Comparison of ENCODE assay signal across 2 worm cellular contexts in the genomic region with DNA sequence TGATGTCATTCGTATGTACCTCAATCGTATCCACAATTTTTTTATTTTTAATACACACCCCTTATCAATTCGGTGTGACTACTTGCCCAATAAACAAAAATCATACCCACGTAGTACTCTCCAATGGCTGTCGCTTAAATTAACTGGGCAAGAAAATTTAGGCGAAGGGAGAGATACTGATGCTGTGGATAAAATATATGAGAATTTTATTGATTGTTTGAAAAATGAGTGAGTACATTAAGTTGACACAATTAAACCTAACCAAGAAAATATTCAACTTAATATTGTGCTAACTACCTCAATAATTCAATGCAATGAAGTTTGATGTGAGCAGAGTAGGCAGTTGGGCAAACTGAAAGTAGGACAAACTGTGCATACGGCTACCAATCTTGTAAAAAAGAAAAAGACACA.
A peak's percentile ranks its signal among the peaks of the same experiment; 100 is the strongest.
TF ChIP-seq lines count a peak whose summit lies in the region.

No protein-coding gene starts in this region.

TF ChIP-seq in whole organism, L1 larva, 84 proteins besides CTCF, POLR2A, EP300 and RAD21 (continued from another document):
- TF ChIP-seq Y116A8C.19 (tag; optimal IDR thresholded peaks at IDR 0.05; lab: Kevin White, UChicago; ENCODE audit: borderline replicate concordance) (peak; percentile 22), snu-23 (GFP tag; optimal IDR thresholded peaks at IDR 0.05; lab: Kevin White, UChicago) (peak; percentile 100), unc-98 (GFP tag; IDR thresholded peaks at IDR 0.05; lab: Robert Waterston, UW) (peak; percentile 91), sox-4 (tag; optimal IDR thresholded peaks at IDR 0.05; lab: Kevin White, UChicago) (peak; percentile 100), mep-1 (tag; optimal IDR thresholded peaks at IDR 0.05; lab: Kevin White, UChicago) (peak; percentile 100), fos-1 (tag; optimal IDR thresholded peaks at IDR 0.05; lab: Kevin White, UChicago) (peak; percentile 99), lin-14 (GFP tag; optimal IDR thresholded peaks at IDR 0.05; lab: Kevin White, UChicago) (peak; percentile 98), pqm-1 (tag; optimal IDR thresholded peaks at IDR 0.05; lab: Kevin White, UChicago) (peak; percentile 91), aha-1 (tag; optimal IDR thresholded peaks at IDR 0.05; lab: Kevin White, UChicago) (peak; percentile 85), sup-37 (GFP tag; optimal IDR thresholded peaks at IDR 0.05; lab: Kevin White, UChicago) (peak; percentile 94), ceh-90 (tag; optimal IDR thresholded peaks at IDR 0.05; lab: Kevin White, UChicago) (peak; percentile 48), snpc-4 (tag; optimal IDR thresholded peaks at IDR 0.05; lab: Kevin White, UChicago) (peak; percentile 93), unc-30 (tag; optimal IDR thresholded peaks at IDR 0.05; lab: Kevin White, UChicago) (peak; percentile 93), mab-9 (GFP tag; IDR thresholded peaks at IDR 0.05; lab: Robert Waterston, UW) (peak; percentile 97), F16B12.6 (tag; optimal IDR thresholded peaks at IDR 0.05; lab: Kevin White, UChicago) (peak; percentile 35), isw-1 (GFP tag; IDR thresholded peaks at IDR 0.05; lab: Robert Waterston, UW) (peak; percentile 92), egl-13 (tag; optimal IDR thresholded peaks at IDR 0.05; lab: Kevin White, UChicago) (peak; percentile 99), ceh-63 (GFP tag; optimal IDR thresholded peaks at IDR 0.05; lab: Kevin White, UChicago) (peak; percentile 44), nhr-71 (tag; optimal IDR thresholded peaks at IDR 0.05; lab: Kevin White, UChicago) (peak; percentile 99), elt-3 (tag; optimal IDR thresholded peaks at IDR 0.05; lab: Kevin White, UChicago) (peak in 5 of 6 experiments; percentile 44 to 100 (median 92)), unc-62 (GFP tag; optimal IDR thresholded peaks at IDR 0.05; lab: Kevin White, UChicago) (no peak), aly-2 (tag; optimal IDR thresholded peaks at IDR 0.05; lab: Kevin White, UChicago) (peak; percentile 99), C34B4.2 (tag; optimal IDR thresholded peaks at IDR 0.05; lab: Kevin White, UChicago) (peak; percentile 51), lin-35 (GFP tag; optimal IDR thresholded peaks at IDR 0.05; lab: Kevin White, UChicago) (peak; percentile 68 to 93), fkh-4 (tag; optimal IDR thresholded peaks at IDR 0.05; lab: Kevin White, UChicago; ENCODE audit: borderline replicate concordance) (peak; percentile 96), elt-2 (tag; optimal IDR thresholded peaks at IDR 0.05; lab: Kevin White, UChicago) (peak; percentile 96), pax-3 (tag; optimal IDR thresholded peaks at IDR 0.05; lab: Kevin White, UChicago) (peak; percentile 96), ama-1 (optimal IDR thresholded peaks at IDR 0.05; lab: Kevin White, UChicago) (no peak)

TF ChIP-seq in whole organism, young adult, 124 proteins besides CTCF, POLR2A, EP300 and RAD21 (continued from another document):
- TF ChIP-seq F22D6.2 (tag; optimal IDR thresholded peaks at IDR 0.05; lab: Kevin White, UChicago) (peak; percentile 96), F49E8.2 (tag; optimal IDR thresholded peaks at IDR 0.05; lab: Kevin White, UChicago; ENCODE audit: insufficient read depth) (no peak), Y67H2A.10 (GFP tag; conservative IDR thresholded peaks at IDR 0.05; lab: Robert Waterston, UW) (peak; percentile 36; the same call in 1 of the 2 replicates), T07F8.4 (tag; optimal IDR thresholded peaks at IDR 0.05; lab: Kevin White, UChicago) (peak; percentile 93), lin-40 (tag; optimal IDR thresholded peaks at IDR 0.05; lab: Kevin White, UChicago) (peak; percentile 100), F52B5.7 (tag; optimal IDR thresholded peaks at IDR 0.05; lab: Kevin White, UChicago) (peak; percentile 89), ceh-79 (tag; optimal IDR thresholded peaks at IDR 0.05; lab: Kevin White, UChicago) (peak; percentile 73), cebp-2 (GFP tag; IDR thresholded peaks at IDR 0.05; lab: Robert Waterston, UW) (peak; percentile 97; the same call in 1 of the 2 replicates), madf-6 (GFP tag; IDR thresholded peaks at IDR 0.05; lab: Robert Waterston, UW) (no peak), him-1 (tag; optimal IDR thresholded peaks at IDR 0.05; lab: Kevin White, UChicago) (no peak), egl-18 (GFP tag; IDR thresholded peaks at IDR 0.05; lab: Robert Waterston, UW) (peak; percentile 94), K11D2.4 (GFP tag; IDR thresholded peaks at IDR 0.05; lab: Robert Waterston, UW) (peak; percentile 99), nhr-90 (tag; optimal IDR thresholded peaks at IDR 0.05; lab: Kevin White, UChicago) (peak; percentile 89), hlh-26 (GFP tag; conservative IDR thresholded peaks at IDR 0.05; lab: Robert Waterston, UW) (no peak), dpl-1 (GFP tag; optimal IDR thresholded peaks at IDR 0.05; lab: Kevin White, UChicago) (no peak), snpc-3.4 (tag; optimal IDR thresholded peaks at IDR 0.05; lab: Kevin White, UChicago) (peak; percentile 49), sptf-2 (GFP tag; optimal IDR thresholded peaks at IDR 0.05; lab: Kevin White, UChicago) (peak; percentile 70), aptf-3 (GFP tag; IDR thresholded peaks at IDR 0.05; lab: Robert Waterston, UW) (no peak), pha-4 (tag; optimal IDR thresholded peaks at IDR 0.05; lab: Kevin White, UChicago) (peak; percentile 91), ccch-3 (GFP tag; optimal IDR thresholded peaks at IDR 0.05; lab: Kevin White, UChicago) (peak; percentile 94), zim-3 (tag; optimal IDR thresholded peaks at IDR 0.05; lab: Kevin White, UChicago) (no peak), F39B2.1 (GFP tag; IDR thresholded peaks at IDR 0.05; lab: Robert Waterston, UW) (no peak), B0019.2 (GFP tag; conservative IDR thresholded peaks at IDR 0.05; lab: Robert Waterston, UW) (no peak), fkh-3 (tag; optimal IDR thresholded peaks at IDR 0.05; lab: Kevin White, UChicago) (no peak), Y95B8A.8 (GFP tag; IDR thresholded peaks at IDR 0.05; lab: Robert Waterston, UW) (peak; percentile 85), lag-1 (GFP tag; IDR thresholded peaks at IDR 0.05; lab: Robert Waterston, UW) (0 out of 2 replicates have a peak, but pooled peaks have one; percentile 23)
